Worm (Caenorhabditis elegans) whole organism, young adult: ENCODE measurements around the gene srx-26.
A peak's percentile ranks its signal among the peaks of the same experiment; 100 is the strongest.

ENCODE experiments used
- B0019.2 ChIP-seq: fragments of 200-800 bp; sonication (Bioruptor generic); conservative IDR thresholded peaks from 2 replicates; pipeline ENCODE4 v1.3.6; 2022; ENCODE audit warnings: missing genetic modification reagents, missing genetic modification characterization, missing compliant biosample characterization
- C06A6.2 ChIP-seq: fragments of 200-800 bp; sonication (Bioruptor generic); conservative IDR thresholded peaks from 2 replicates; pipeline ENCODE4 v1.3.6; 2022; ENCODE audit warnings: missing genetic modification characterization, missing compliant biosample characterization
- C17E4.6 ChIP-seq: fragments of 200-800 bp; sonication (Bioruptor generic); IDR thresholded peaks from 2 replicates; pipeline ENCODE4 v1.3.6; 2022; ENCODE audit warnings: missing genetic modification reagents, missing genetic modification characterization, missing compliant biosample characterization
- F37B4.10 ChIP-seq: fragments of 200-800 bp; sonication (Bioruptor generic); IDR thresholded peaks from 2 replicates; pipeline ENCODE4 v1.3.6; 2022; ENCODE audit warnings: missing genetic modification characterization, missing compliant biosample characterization
- F52B5.7 ChIP-seq: sonication (generic microtip); optimal IDR thresholded peaks from 2 replicates; lab custom pipeline; 2016; ENCODE audit warnings: mild to moderate bottlenecking, missing genetic modification characterization, missing compliant biosample characterization
- F57A8.1 ChIP-seq: fragments of 200-800 bp; sonication (Bioruptor generic); optimal IDR thresholded peaks from 2 replicates; lab custom pipeline; 2018; ENCODE audit warnings: mild to moderate bottlenecking, missing genetic modification characterization, moderate library complexity, missing compliant biosample characterization
- F57C9.4 ChIP-seq: sonication (generic microtip); optimal IDR thresholded peaks from 2 replicates; lab custom pipeline; 2017; ENCODE audit warnings: mild to moderate bottlenecking, missing genetic modification characterization, missing compliant biosample characterization
- K12H6.12 ChIP-seq: fragments of 200-800 bp; sonication (Bioruptor generic); optimal IDR thresholded peaks from 2 replicates; lab custom pipeline; 2018; ENCODE audit warnings: mild to moderate bottlenecking, missing genetic modification characterization, missing compliant biosample characterization
- Y67H2A.10 ChIP-seq: fragments of 200-800 bp; sonication (Bioruptor generic); conservative IDR thresholded peaks from 2 replicates; pipeline ENCODE4 v1.3.6; 2022; ENCODE audit warnings: missing genetic modification reagents, missing genetic modification characterization, missing compliant biosample characterization
- ZK185.1 ChIP-seq: sonication (generic microtip); optimal IDR thresholded peaks from 2 replicates; lab custom pipeline; 2016; ENCODE audit warnings: mild to moderate bottlenecking, missing genetic modification characterization, missing compliant biosample characterization; ENCODE audit not compliant: poor library complexity, severe bottlenecking
- attf-6 ChIP-seq: fragments of 200-800 bp; sonication (Bioruptor generic); IDR thresholded peaks from 2 replicates; pipeline ENCODE4 v1.3.6; 2022; ENCODE audit warnings: missing genetic modification reagents, missing genetic modification characterization, missing compliant biosample characterization
- bed-1 ChIP-seq: fragments of 200-800 bp; sonication (Bioruptor generic); IDR thresholded peaks from 2 replicates; pipeline ENCODE4 v1.3.6; 2022; ENCODE audit warnings: missing genetic modification reagents, missing genetic modification characterization, missing compliant biosample characterization
- ceh-91 ChIP-seq: fragments of 200-800 bp; sonication (Bioruptor generic); IDR thresholded peaks from 2 replicates; pipeline ENCODE4 v1.3.6; 2022; ENCODE audit warnings: missing genetic modification reagents, missing genetic modification characterization, missing compliant biosample characterization
- egrh-3 ChIP-seq: fragments of 200-800 bp; sonication (Bioruptor generic); IDR thresholded peaks from 2 replicates; pipeline ENCODE4 v1.3.6; 2022; ENCODE audit warnings: missing genetic modification reagents, missing genetic modification characterization, missing compliant biosample characterization
- hmg-1.2 ChIP-seq: fragments of 200-800 bp; sonication (Bioruptor generic); IDR thresholded peaks from 2 replicates; pipeline ENCODE4 v1.3.6; 2022; ENCODE audit warnings: missing genetic modification reagents, missing genetic modification characterization, missing compliant biosample characterization
- hmg-20 ChIP-seq: fragments of 200-800 bp; sonication (Bioruptor generic); IDR thresholded peaks from 2 replicates; pipeline ENCODE4 v1.3.6; 2022; ENCODE audit warnings: missing genetic modification reagents, missing genetic modification characterization, missing compliant biosample characterization
- hrde-1 ChIP-seq: sonication (generic microtip); optimal IDR thresholded peaks from 2 replicates; lab custom pipeline; 2016; ENCODE audit warnings: missing genetic modification characterization, mild to moderate bottlenecking, missing compliant biosample characterization, moderate library complexity, missing genotype, missing genetic modification reagents, borderline replicate concordance
- lag-1 ChIP-seq: fragments of 200-800 bp; sonication (Bioruptor generic); IDR thresholded peaks from 2 replicates; pipeline ENCODE4 v1.3.6; 2022; ENCODE audit warnings: missing genetic modification reagents, missing genetic modification characterization, missing compliant biosample characterization
- let-607 ChIP-seq, 2 experiments: fragments of 200-800 bp in 1 of 2; sonication (Bioruptor generic) in 1 of 2; sonication (generic microtip) in 1 of 2; optimal IDR thresholded peaks; 2 replicates each; lab custom pipeline; 2016 to 2018; ENCODE audit warnings: mild to moderate bottlenecking in 2 of 2, missing compliant biosample characterization in 2 of 2, missing genetic modification characterization in 2 of 2, moderate library complexity in 2 of 2, missing genotype in 1 of 2
- lin-26 ChIP-seq: fragments of 200-800 bp; sonication (Bioruptor generic); IDR thresholded peaks from 2 replicates; pipeline ENCODE4 v1.3.6; 2022; ENCODE audit warnings: missing genetic modification reagents, missing genetic modification characterization, missing compliant biosample characterization
- lin-40 ChIP-seq: sonication (generic microtip); optimal IDR thresholded peaks from 2 replicates; lab custom pipeline; 2016; ENCODE audit warnings: missing genetic modification characterization, mild to moderate bottlenecking, missing compliant biosample characterization, missing genotype, missing genetic modification reagents
- lir-1 ChIP-seq: fragments of 200-800 bp; sonication (Bioruptor generic); conservative IDR thresholded peaks from 2 replicates; pipeline ENCODE4 v1.3.6; 2022; ENCODE audit warnings: missing genetic modification reagents, missing genetic modification characterization, missing compliant biosample characterization
- lsl-1 ChIP-seq: fragments of 200-800 bp; sonication (Bioruptor generic); optimal IDR thresholded peaks from 2 replicates; lab custom pipeline; 2018; ENCODE audit warnings: mild to moderate bottlenecking, missing genetic modification characterization, moderate library complexity, missing compliant biosample characterization
- mcd-1 ChIP-seq: fragments of 200-800 bp; sonication (Bioruptor generic); IDR thresholded peaks from 2 replicates; pipeline ENCODE4 v1.3.6; 2022; ENCODE audit warnings: missing genetic modification reagents, missing genetic modification characterization, missing compliant biosample characterization
- mes-4 ChIP-seq: sonication (generic microtip); optimal IDR thresholded peaks from 2 replicates; lab custom pipeline; 2016; ENCODE audit warnings: missing genotype, missing genetic modification characterization, missing compliant biosample characterization
- nfya-2 ChIP-seq: fragments of 200-800 bp; sonication (Bioruptor generic); IDR thresholded peaks from 2 replicates; pipeline ENCODE4 v1.3.6; 2022; ENCODE audit warnings: missing genetic modification reagents, missing genetic modification characterization, missing compliant biosample characterization
- nfyb-1 ChIP-seq: fragments of 200-800 bp; sonication (Bioruptor generic); IDR thresholded peaks from 2 replicates; pipeline ENCODE4 v1.3.6; 2022; ENCODE audit warnings: missing genetic modification reagents, missing genetic modification characterization, missing compliant biosample characterization
- nhr-179 ChIP-seq: sonication (generic microtip); optimal IDR thresholded peaks from 2 replicates; lab custom pipeline; 2016; ENCODE audit warnings: mild to moderate bottlenecking, missing genetic modification characterization, missing compliant biosample characterization
- pbrm-1 ChIP-seq: fragments of 200-800 bp; sonication (Bioruptor generic); IDR thresholded peaks from 2 replicates; pipeline ENCODE4 v1.3.6; 2022; ENCODE audit warnings: missing genetic modification reagents, missing genetic modification characterization, missing compliant biosample characterization
- repo-1 ChIP-seq: sonication (generic microtip); optimal IDR thresholded peaks from 2 replicates; lab custom pipeline; 2017; ENCODE audit warnings: mild to moderate bottlenecking, missing genetic modification characterization, missing compliant biosample characterization
- sdz-38 ChIP-seq: sonication (generic microtip); optimal IDR thresholded peaks from 2 replicates; lab custom pipeline; 2016; ENCODE audit warnings: missing genotype, missing genetic modification characterization, missing compliant biosample characterization
- snpc-4 ChIP-seq, 5 experiments: fragments of 150-350 bp in 1 of 5; sonication (generic microtip) in 4 of 5; optimal IDR thresholded peaks; 2 replicates each; lab custom pipeline; 2014 to 2018; ENCODE audit warnings: missing genetic modification characterization in 5 of 5, missing biosample characterization in 3 of 5, antibody characterized with exemption in 2 of 5, mild to moderate bottlenecking in 2 of 5, missing compliant biosample characterization in 2 of 5, missing genotype in 2 of 5, moderate library complexity in 2 of 5, missing genetic modification reagents in 1 of 5
- tbp1 ChIP-seq: fragments of 200-800 bp; sonication (Bioruptor generic); optimal IDR thresholded peaks from 2 replicates; lab custom pipeline; 2018; ENCODE audit warnings: mild to moderate bottlenecking, missing genetic modification characterization, missing compliant biosample characterization
- tbx-9 ChIP-seq: sonication (generic microtip); optimal IDR thresholded peaks from 2 replicates; lab custom pipeline; 2016; ENCODE audit warnings: borderline replicate concordance, missing genetic modification characterization, inconsistent platforms, missing compliant biosample characterization
- unc-130 ChIP-seq: sonication (generic microtip); optimal IDR thresholded peaks from 2 replicates; lab custom pipeline; 2016; ENCODE audit warnings: missing genetic modification reagents, missing genetic modification characterization, missing compliant biosample characterization
- xnd-1 ChIP-seq: sonication (generic microtip); optimal IDR thresholded peaks from 2 replicates; lab custom pipeline; 2016; ENCODE audit warnings: missing genotype, missing genetic modification reagents, missing genetic modification characterization, missing compliant biosample characterization
- zfh-2 ChIP-seq: fragments of 200-800 bp; sonication (Bioruptor generic); conservative IDR thresholded peaks from 2 replicates; pipeline ENCODE4 v1.3.6; 2022; ENCODE audit warnings: missing genetic modification reagents, missing genetic modification characterization, missing compliant biosample characterization
- ztf-28 ChIP-seq: fragments of 200-800 bp; sonication (Bioruptor generic); IDR thresholded peaks from 2 replicates; pipeline ENCODE4 v1.3.6; 2022; ENCODE audit warnings: missing genetic modification reagents, missing genetic modification characterization, missing compliant biosample characterization
- ztf-3 ChIP-seq: fragments of 200-800 bp; sonication (Bioruptor generic); optimal IDR thresholded peaks from 2 replicates; lab custom pipeline; 2018; ENCODE audit warnings: mild to moderate bottlenecking, missing genetic modification characterization, missing compliant biosample characterization

srx-26 gene

ce11 chrV:2722555-2722954 is 30.4 kb downstream of the srx-26 start, which contains the start of gene srg-60:
TSS of gene srg-60 (minus strand) at chrV:2722655.
- TF ChIP-seq C06A6.2 (GFP tag; lab: Robert Waterston, UW), result no peak
- TF ChIP-seq mes-4, result no peak
- TF ChIP-seq lin-26, result no peak
- no peak for TF ChIP-seq attf-6 (GFP tag; lab: Robert Waterston, UW)
- no peak for TF ChIP-seq lag-1 (GFP tag; lab: Robert Waterston, UW)
- no peak for TF ChIP-seq B0019.2 (GFP tag; lab: Robert Waterston, UW)
- no peak for TF ChIP-seq egrh-3 (GFP tag; lab: Robert Waterston, UW)
- TF ChIP-seq xnd-1, result no peak
- no peak for TF ChIP-seq hmg-20 (GFP tag; lab: Robert Waterston, UW)
- TF ChIP-seq ztf-3 (GFP tag; lab: Kevin White, UChicago), result no peak
- TF ChIP-seq lin-40 (tag; lab: Kevin White, UChicago), result no peak
- TF ChIP-seq repo-1 (tag; lab: Kevin White, UChicago), result no peak
- TF ChIP-seq lir-1 (GFP tag; lab: Robert Waterston, UW), result no peak
- no peak for TF ChIP-seq bed-1
- TF ChIP-seq let-607 (tag; optimal IDR thresholded peaks at IDR 0.05; lab: Kevin White, UChicago), result no peak
- no peak for TF ChIP-seq sdz-38 (tag; lab: Kevin White, UChicago)
- TF ChIP-seq nhr-179 (tag; lab: Kevin White, UChicago), result no peak
- TF ChIP-seq F57C9.4 (tag; lab: Kevin White, UChicago), result no peak
- TF ChIP-seq unc-130 (GFP tag; lab: Kevin White, UChicago), result no peak

- TF ChIP-seq ceh-91 (GFP tag; lab: Robert Waterston, UW) (no peak), hrde-1 (tag; lab: Kevin White, UChicago) (no peak)
Observed at ce11 chrV:2720763-2721162, 32.1 kb downstream of the srx-26 start, which contains the start of gene srt-27. TSS of gene srt-27 (minus strand) at chrV:2720863.

ce11 chrV:2718688-2719185 is 34.2 kb downstream of the srx-26 start, which contains the start of gene srt-29:
TSS of gene srt-29 (minus strand) at chrV:2719135.
- TF ChIP-seq ztf-28 (GFP tag; lab: Robert Waterston, UW) (0 out of 2 replicates have a peak, but pooled peaks have one; percentile 13), zfh-2 (GFP tag; lab: Robert Waterston, UW) (peak; percentile 88), F52B5.7 (tag; lab: Kevin White, UChicago) (no peak), snpc-4 (GFP tag; optimal IDR thresholded peaks at IDR 0.05; lab: Kevin White, UChicago) (no peak), snpc-4 (tag; optimal IDR thresholded peaks at IDR 0.05; lab: Kevin White, UChicago) (peak in 1 of 4 experiments; percentile 51), egrh-3 (GFP tag; lab: Robert Waterston, UW) (peak; percentile 72; the same call in 1 of the 2 replicates), ZK185.1 (tag; lab: Kevin White, UChicago) (no peak)

DNA sequence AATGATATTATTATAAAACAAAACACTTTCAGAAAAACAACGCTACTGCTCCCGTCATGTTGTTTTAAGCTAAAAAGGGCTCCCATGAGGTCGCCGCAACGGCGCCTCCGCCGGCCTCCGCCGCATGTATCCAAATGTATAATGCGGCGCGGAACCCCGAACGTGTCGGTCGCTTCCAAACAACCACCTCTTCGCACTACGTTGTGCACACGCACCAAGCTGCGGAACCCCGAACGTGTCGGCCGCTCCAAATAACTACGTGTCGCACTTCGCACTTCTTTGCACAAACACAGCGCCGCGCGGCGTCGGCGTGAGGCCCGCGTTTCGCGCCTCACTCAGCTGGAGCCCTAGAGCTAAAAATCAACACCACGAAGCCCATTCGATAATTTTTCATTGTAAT is 36.0 kb downstream of the srx-26 start:
- TF ChIP-seq egrh-3 (GFP tag; lab: Robert Waterston, UW) (peak; percentile 49; the same call in 1 of the 2 replicates), mcd-1 (GFP tag; lab: Robert Waterston, UW) (no peak), zfh-2 (GFP tag; lab: Robert Waterston, UW) (peak; percentile 84), nfya-2 (GFP tag; lab: Robert Waterston, UW) (no peak), snpc-4 (GFP tag; optimal IDR thresholded peaks at IDR 0.05; lab: Kevin White, UChicago) (no peak), snpc-4 (tag; optimal IDR thresholded peaks at IDR 0.05; lab: Kevin White, UChicago) (peak in 2 of 4 experiments; percentile 71 to 89), lsl-1 (no peak), F57A8.1 (GFP tag; lab: Kevin White, UChicago) (no peak), hmg-20 (GFP tag; lab: Robert Waterston, UW) (no peak), mes-4 (no peak), C17E4.6 (GFP tag; lab: Robert Waterston, UW) (no peak), F37B4.10 (0 out of 2 replicates have a peak, but pooled peaks have one; percentile 65), K12H6.12 (tag; lab: Kevin White, UChicago) (no peak), tbp1 (no peak), nfyb-1 (GFP tag; lab: Robert Waterston, UW) (no peak), pbrm-1 (GFP tag; lab: Robert Waterston, UW) (peak; percentile 37; the same call in 1 of the 2 replicates), hmg-1.2 (peak; percentile 25; the same call in 1 of the 2 replicates), Y67H2A.10 (GFP tag; lab: Robert Waterston, UW) (no peak), tbx-9 (tag; lab: Kevin White, UChicago) (no peak)
- TF ChIP-seq, all 124 proteins: peak for 6
